Worm (Caenorhabditis elegans) whole organism, L1 larva: ENCODE data around the gene puf-5.

Source experiments
- C16A3.4 ChIP-seq: fragments of 150-350 bp; optimal IDR thresholded peaks from 2 replicates; lab custom pipeline; 2014; ENCODE audit warnings: missing biosample characterization, missing genetic modification characterization
- C34B4.2 ChIP-seq: sonication (generic microtip); optimal IDR thresholded peaks from 2 replicates; lab custom pipeline; 2017; ENCODE audit warnings: mild to moderate bottlenecking, missing genetic modification characterization, missing compliant biosample characterization
- F16B12.6 ChIP-seq: fragments of 150-350 bp; optimal IDR thresholded peaks from 2 replicates; lab custom pipeline; 2014; ENCODE audit warnings: missing biosample characterization, missing genetic modification characterization
- Y116A8C.19 ChIP-seq: sonication (generic microtip); optimal IDR thresholded peaks from 2 replicates; lab custom pipeline; 2016; ENCODE audit warnings: missing compliant biosample characterization, missing genetic modification characterization, borderline replicate concordance
- aha-1 ChIP-seq: fragments of 150-350 bp; optimal IDR thresholded peaks from 2 replicates; lab custom pipeline; 2014; ENCODE audit warnings: missing biosample characterization, missing genetic modification characterization
- aly-2 ChIP-seq: fragments of 150-350 bp; optimal IDR thresholded peaks from 2 replicates; lab custom pipeline; 2014; ENCODE audit warnings: missing biosample characterization, missing genetic modification characterization
- ama-1 ChIP-seq: fragments of 150-350 bp; optimal IDR thresholded peaks from 2 replicates; lab custom pipeline; 2014
- blmp-1 ChIP-seq: fragments of 150-350 bp; optimal IDR thresholded peaks from 2 replicates; lab custom pipeline; 2014; ENCODE audit warnings: missing biosample characterization, missing genetic modification characterization
- ceh-63 ChIP-seq: fragments of 200-800 bp; sonication (Bioruptor generic); optimal IDR thresholded peaks from 2 replicates; lab custom pipeline; 2018; ENCODE audit warnings: mild to moderate bottlenecking, missing genetic modification characterization, missing compliant biosample characterization
- ceh-8 ChIP-seq: fragments of 200-800 bp; sonication (Bioruptor generic); optimal IDR thresholded peaks from 2 replicates; lab custom pipeline; 2018; ENCODE audit warnings: mild to moderate bottlenecking, missing genetic modification characterization, moderate library complexity, missing compliant biosample characterization
- ceh-88 ChIP-seq: fragments of 200-800 bp; sonication (Bioruptor generic); IDR thresholded peaks from 2 replicates; pipeline ENCODE4 v1.3.6; 2022; ENCODE audit warnings: missing genetic modification characterization, missing compliant biosample characterization
- efl-1 ChIP-seq, 4 experiments: fragments of 150-350 bp; optimal IDR thresholded peaks in 3 of 4; peaks in 1 of 4; 1 replicate in 1 of 4; 2 replicates in 3 of 4; lab custom pipeline; 2014; ENCODE audit warnings: missing biosample characterization in 2 of 4, missing genetic modification characterization in 2 of 4, missing genetic modification reagents in 2 of 4
- egl-27 ChIP-seq, 2 experiments: fragments of 150-350 bp in 1 of 2; sonication (generic microtip); optimal IDR thresholded peaks; 3 replicates each; lab custom pipeline; 2017 to 2018; ENCODE audit warnings: missing biosample characterization in 2 of 2, missing genetic modification characterization in 2 of 2, missing genetic modification reagents in 2 of 2
- elt-3 ChIP-seq, 6 experiments: fragments of 150-350 bp in 1 of 6; sonication (generic microtip); optimal IDR thresholded peaks; 2 replicates each; lab custom pipeline; 2017 to 2018; ENCODE audit warnings: missing biosample characterization in 6 of 6, missing genetic modification characterization in 6 of 6, inconsistent platforms in 1 of 6
- fkh-10 ChIP-seq: sonication (generic microtip); optimal IDR thresholded peaks from 2 replicates; lab custom pipeline; 2017; ENCODE audit warnings: missing biosample characterization, missing genetic modification reagents, missing genetic modification characterization
- fkh-4 ChIP-seq: sonication (generic microtip); optimal IDR thresholded peaks from 2 replicates; lab custom pipeline; 2016; ENCODE audit warnings: missing compliant biosample characterization, missing genetic modification characterization, borderline replicate concordance
- fkh-8 ChIP-seq: sonication (generic microtip); optimal IDR thresholded peaks from 2 replicates; lab custom pipeline; 2016; ENCODE audit warnings: mild to moderate bottlenecking, missing genetic modification characterization, missing compliant biosample characterization
- fos-1 ChIP-seq: fragments of 150-350 bp; optimal IDR thresholded peaks from 2 replicates; lab custom pipeline; 2014; ENCODE audit warnings: missing biosample characterization, missing genetic modification characterization
- hlh-17 ChIP-seq: fragments of 200-800 bp; sonication (Bioruptor generic); optimal IDR thresholded peaks from 2 replicates; lab custom pipeline; 2018; ENCODE audit warnings: missing genetic modification characterization, mild to moderate bottlenecking, missing compliant biosample characterization, moderate library complexity, borderline replicate concordance
- hlh-4 ChIP-seq: sonication (generic microtip); optimal IDR thresholded peaks from 2 replicates; lab custom pipeline; 2016; ENCODE audit warnings: mild to moderate bottlenecking, missing genetic modification characterization, missing compliant biosample characterization
- irx-1 ChIP-seq: sonication (generic microtip); optimal IDR thresholded peaks from 2 replicates; lab custom pipeline; 2016; ENCODE audit warnings: missing genetic modification characterization, missing compliant biosample characterization
- jun-1 ChIP-seq: fragments of 150-350 bp; optimal IDR thresholded peaks from 2 replicates; lab custom pipeline; 2014; ENCODE audit warnings: missing biosample characterization, missing genetic modification reagents, missing genetic modification characterization
- lin-13 ChIP-seq: fragments of 150-350 bp; optimal IDR thresholded peaks from 2 replicates; lab custom pipeline; 2014; ENCODE audit warnings: missing biosample characterization, missing genetic modification reagents, missing genetic modification characterization
- lin-14 ChIP-seq: fragments of 200-800 bp; sonication (Bioruptor generic); optimal IDR thresholded peaks from 2 replicates; lab custom pipeline; 2018; ENCODE audit warnings: mild to moderate bottlenecking, missing genetic modification characterization, moderate library complexity, missing compliant biosample characterization
- lin-15B ChIP-seq: fragments of 150-350 bp; sonication (generic microtip); optimal IDR thresholded peaks from 3 replicates; lab custom pipeline; 2014; ENCODE audit warnings: missing biosample characterization, missing genetic modification characterization
- lin-35 ChIP-seq, 2 experiments: fragments of 150-350 bp; optimal IDR thresholded peaks; 2 replicates each; lab custom pipeline; 2014; ENCODE audit warnings: missing biosample characterization in 2 of 2, missing genetic modification characterization in 2 of 2, missing genetic modification reagents in 2 of 2
- lsy-2 ChIP-seq, 2 experiments: fragments of 150-350 bp; optimal IDR thresholded peaks; 2 replicates each; lab custom pipeline; 2014; ENCODE audit warnings: missing biosample characterization in 2 of 2, missing genetic modification characterization in 2 of 2
- mab-9 ChIP-seq: fragments of 200-800 bp; sonication (Bioruptor generic); IDR thresholded peaks from 2 replicates; pipeline ENCODE4 v1.3.6; 2022; ENCODE audit warnings: missing genetic modification reagents, missing genetic modification characterization, missing compliant biosample characterization
- nhr-12 ChIP-seq: sonication (generic microtip); optimal IDR thresholded peaks from 2 replicates; lab custom pipeline; 2017; ENCODE audit warnings: missing biosample characterization, missing genetic modification characterization
- nhr-19 ChIP-seq: fragments of 200-800 bp; sonication (Bioruptor generic); conservative IDR thresholded peaks from 2 replicates; pipeline ENCODE4 v1.3.6; 2022; ENCODE audit warnings: missing genetic modification characterization, missing compliant biosample characterization
- nhr-237 ChIP-seq: fragments of 150-350 bp; optimal IDR thresholded peaks from 2 replicates; lab custom pipeline; 2014; ENCODE audit warnings: missing biosample characterization, missing genetic modification characterization
- nhr-28 ChIP-seq: fragments of 150-350 bp; optimal IDR thresholded peaks from 2 replicates; lab custom pipeline; 2014; ENCODE audit warnings: missing biosample characterization, missing genetic modification characterization
- nhr-71 ChIP-seq: sonication (generic microtip); optimal IDR thresholded peaks from 2 replicates; lab custom pipeline; 2016; ENCODE audit warnings: mild to moderate bottlenecking, missing genetic modification characterization, moderate library complexity, missing compliant biosample characterization
- nhr-77 ChIP-seq: fragments of 150-350 bp; optimal IDR thresholded peaks from 2 replicates; lab custom pipeline; 2014; ENCODE audit warnings: missing biosample characterization, missing genetic modification characterization
- nhr-90 ChIP-seq: sonication (generic microtip); optimal IDR thresholded peaks from 2 replicates; lab custom pipeline; 2016; ENCODE audit warnings: mild to moderate bottlenecking, missing genetic modification characterization, missing compliant biosample characterization; ENCODE audit not compliant: poor library complexity
- pax-3 ChIP-seq: fragments of 200-800 bp; sonication (Bioruptor generic); optimal IDR thresholded peaks from 2 replicates; lab custom pipeline; 2018; ENCODE audit warnings: mild to moderate bottlenecking, missing genetic modification characterization, moderate library complexity, missing compliant biosample characterization
- pqm-1 ChIP-seq: sonication (generic microtip); optimal IDR thresholded peaks from 3 replicates; lab custom pipeline; 2017; ENCODE audit warnings: missing biosample characterization, missing genetic modification characterization
- rnt-1 ChIP-seq: sonication (generic microtip); optimal IDR thresholded peaks from 2 replicates; lab custom pipeline; 2016; ENCODE audit warnings: mild to moderate bottlenecking, missing genetic modification characterization, moderate library complexity, missing compliant biosample characterization
- snpc-4 ChIP-seq: fragments of 150-350 bp; optimal IDR thresholded peaks from 2 replicates; lab custom pipeline; 2014; ENCODE audit warnings: missing biosample characterization, missing genetic modification characterization
- snu-23 ChIP-seq: sonication (generic microtip); optimal IDR thresholded peaks from 2 replicates; lab custom pipeline; 2016; ENCODE audit warnings: missing genetic modification characterization, missing compliant biosample characterization
- sox-4 ChIP-seq: sonication (generic microtip); optimal IDR thresholded peaks from 2 replicates; lab custom pipeline; 2016; ENCODE audit warnings: missing genetic modification characterization, missing compliant biosample characterization
- sup-37 ChIP-seq: fragments of 200-800 bp; sonication (Bioruptor generic); optimal IDR thresholded peaks from 2 replicates; lab custom pipeline; 2018; ENCODE audit warnings: mild to moderate bottlenecking, missing genetic modification characterization, missing compliant biosample characterization
- unc-130 ChIP-seq: fragments of 150-350 bp; optimal IDR thresholded peaks from 2 replicates; lab custom pipeline; 2017; ENCODE audit warnings: missing biosample characterization, missing genetic modification characterization, inconsistent platforms
- unc-98 ChIP-seq: fragments of 200-800 bp; sonication (Bioruptor generic); IDR thresholded peaks from 2 replicates; pipeline ENCODE4 v1.3.6; 2022; ENCODE audit warnings: missing genetic modification characterization, missing compliant biosample characterization
- zag-1 ChIP-seq: fragments of 150-350 bp; optimal IDR thresholded peaks from 2 replicates; lab custom pipeline; 2014; ENCODE audit warnings: missing biosample characterization, missing genetic modification characterization
- zip-4 ChIP-seq: fragments of 200-800 bp; sonication (Bioruptor generic); optimal IDR thresholded peaks from 2 replicates; lab custom pipeline; 2018; ENCODE audit warnings: mild to moderate bottlenecking, missing genetic modification characterization, moderate library complexity, missing compliant biosample characterization

Gene puf-5

ce11 chrII:8585036-8585627 is 9.8 kb downstream of the puf-5 start, which contains the start of gene F54C9.11 (continued):
- no peak for TF ChIP-seq egl-27 (tag; optimal IDR thresholded peaks at IDR 0.05; lab: Kevin White, UChicago)
- TF ChIP-seq ceh-88 (GFP tag; lab: Robert Waterston, UW) = no peak
- TF ChIP-seq irx-1 (tag; lab: Kevin White, UChicago) = no peak
- no peak for TF ChIP-seq unc-130 (tag; lab: Kevin White, UChicago)
- TF ChIP-seq, all 84 proteins: peak for 10

- no peak for TF ChIP-seq fkh-8 (tag; lab: Kevin White, UChicago)
- no peak for TF ChIP-seq fkh-10 (GFP tag; lab: Kevin White, UChicago)
- no peak for TF ChIP-seq aly-2
- no peak for TF ChIP-seq zag-1 (tag; lab: Kevin White, UChicago)
- TF ChIP-seq lin-35 (GFP tag; optimal IDR thresholded peaks at IDR 0.05; lab: Kevin White, UChicago) = no peak
- no peak for TF ChIP-seq fos-1 (tag; lab: Kevin White, UChicago)
- no peak for TF ChIP-seq ceh-8 (GFP tag; lab: Kevin White, UChicago)
- TF ChIP-seq snpc-4 = no peak
- TF ChIP-seq ceh-63 (GFP tag; lab: Kevin White, UChicago) = no peak
- no peak for TF ChIP-seq sox-4 (tag; lab: Kevin White, UChicago)
- TF ChIP-seq jun-1 (tag; lab: Kevin White, UChicago) = no peak
- TF ChIP-seq lin-14 (GFP tag; lab: Kevin White, UChicago) = no peak
- no peak for TF ChIP-seq elt-3 (tag; optimal IDR thresholded peaks at IDR 0.05; lab: Kevin White, UChicago)
- no peak for TF ChIP-seq hlh-17 (GFP tag; lab: Kevin White, UChicago)
- TF ChIP-seq lin-15B (tag; lab: Kevin White, UChicago) = no peak
- no peak for TF ChIP-seq pqm-1 (tag; lab: Kevin White, UChicago)
- TF ChIP-seq, all 84 proteins: peak for 0
Observed at ce11 chrII:8585921-8586320, 10.6 kb downstream of the puf-5 start.

DNA sequence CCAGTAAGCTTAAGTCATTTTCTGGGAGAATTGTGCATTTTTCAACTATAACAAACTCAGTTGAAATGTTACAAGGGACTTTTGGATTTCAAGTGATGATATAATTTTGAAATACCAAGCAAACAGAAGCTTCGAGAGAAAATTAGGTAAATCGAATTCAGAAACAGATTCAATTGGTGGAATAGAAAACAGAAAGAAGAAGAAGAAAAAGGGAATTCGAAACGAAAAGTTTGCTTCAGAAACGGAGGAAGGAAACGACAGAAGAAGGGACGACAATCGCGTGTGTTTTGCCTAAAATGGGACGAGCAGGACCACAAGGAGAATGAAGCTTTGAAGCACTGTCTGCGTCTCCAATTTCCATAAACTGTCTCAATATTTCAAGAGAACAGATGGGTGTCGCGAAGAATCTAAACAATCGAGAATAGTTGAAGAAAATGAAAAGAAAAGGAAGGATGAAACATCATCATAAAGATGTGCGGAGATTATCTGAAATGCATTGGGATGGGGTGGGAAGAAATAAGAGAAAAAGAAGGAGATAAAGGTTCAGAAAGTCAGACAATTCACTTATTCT is 12.4 kb downstream of the puf-5 start:
- no peak for TF ChIP-seq nhr-12 (tag; lab: Kevin White, UChicago)
- no peak for TF ChIP-seq C34B4.2 (tag; lab: Kevin White, UChicago)
- TF ChIP-seq hlh-17 (GFP tag; lab: Kevin White, UChicago) = no peak
- no peak for TF ChIP-seq Y116A8C.19 (tag; lab: Kevin White, UChicago)
- TF ChIP-seq hlh-4 (tag; lab: Kevin White, UChicago) = no peak
- no peak for TF ChIP-seq unc-98
- no peak for TF ChIP-seq rnt-1 (tag; lab: Kevin White, UChicago)
- no peak for TF ChIP-seq ceh-8 (GFP tag; lab: Kevin White, UChicago)
- no peak for TF ChIP-seq fkh-4 (tag; lab: Kevin White, UChicago)
- no peak for TF ChIP-seq nhr-19 (GFP tag; lab: Robert Waterston, UW)
- no peak for TF ChIP-seq sup-37 (GFP tag; lab: Kevin White, UChicago)
- TF ChIP-seq nhr-71 (tag; lab: Kevin White, UChicago) = peak; percentile 39
- no peak for TF ChIP-seq nhr-28 (tag; lab: Kevin White, UChicago)
- TF ChIP-seq nhr-77 (tag; lab: Kevin White, UChicago) = no peak
- TF ChIP-seq lin-15B (tag; lab: Kevin White, UChicago) = no peak
- no peak for TF ChIP-seq lin-13 (GFP tag; lab: Kevin White, UChicago)
- TF ChIP-seq zip-4 (GFP tag; lab: Kevin White, UChicago) = no peak
- TF ChIP-seq blmp-1 (tag; lab: Kevin White, UChicago) = peak; percentile 14
- peak; percentile 14 for TF ChIP-seq fkh-10 (GFP tag; lab: Kevin White, UChicago)
- TF ChIP-seq mab-9 (GFP tag; lab: Robert Waterston, UW) = no peak
- no peak for TF ChIP-seq ceh-63 (GFP tag; lab: Kevin White, UChicago)
- TF ChIP-seq ama-1 (lab: Kevin White, UChicago) = no peak
- TF ChIP-seq nhr-237 (tag; lab: Kevin White, UChicago) = no peak
- no peak for TF ChIP-seq F16B12.6 (tag; lab: Kevin White, UChicago)
- TF ChIP-seq lin-35 (GFP tag; optimal IDR thresholded peaks at IDR 0.05; lab: Kevin White, UChicago) = no peak
- no peak for TF ChIP-seq lsy-2 (tag; optimal IDR thresholded peaks at IDR 0.05; lab: Kevin White, UChicago)
- no peak for TF ChIP-seq zag-1 (tag; lab: Kevin White, UChicago)
- TF ChIP-seq nhr-90 (tag; lab: Kevin White, UChicago) = no peak
- no peak for TF ChIP-seq aha-1 (tag; lab: Kevin White, UChicago)
- TF ChIP-seq efl-1 (optimal IDR thresholded peaks at IDR 0.05; lab: Kevin White, UChicago) = no peak
- no peak for TF ChIP-seq efl-1 (GFP tag; optimal IDR thresholded peaks at IDR 0.05 in 1 of 2; lab: Kevin White, UChicago)
- no peak for TF ChIP-seq C16A3.4 (tag; lab: Kevin White, UChicago)
- no peak for TF ChIP-seq pax-3 (tag; lab: Kevin White, UChicago)
- TF ChIP-seq snu-23 (GFP tag; lab: Kevin White, UChicago) = no peak
